Fruit fly (Drosophila melanogaster): ENCODE measurements around the gene Cad86C.

- TF ChIP-seq CTCF (optimal IDR thresholded peaks at IDR 0.05) (no peak), CG8478 (optimal IDR thresholded peaks at IDR 0.05) (no peak)
Observed at dm6 chr3R:10888633-10889519, 62.0 kb downstream of the Cad86C start.
